Worm (Caenorhabditis elegans) whole organism, L1 larva: ENCODE data around the gene ceh-63.
A peak's percentile ranks its signal among the peaks of the same experiment; 100 is the strongest.

Source experiments
- C16A3.4 ChIP-seq: fragments of 150-350 bp; optimal IDR thresholded peaks from 2 replicates; lab custom pipeline; 2014; ENCODE audit warnings: missing biosample characterization, missing genetic modification characterization
- C34B4.2 ChIP-seq: sonication (generic microtip); optimal IDR thresholded peaks from 2 replicates; lab custom pipeline; 2017; ENCODE audit warnings: mild to moderate bottlenecking, missing genetic modification characterization, missing compliant biosample characterization
- aha-1 ChIP-seq: fragments of 150-350 bp; optimal IDR thresholded peaks from 2 replicates; lab custom pipeline; 2014; ENCODE audit warnings: missing biosample characterization, missing genetic modification characterization
- aly-2 ChIP-seq: fragments of 150-350 bp; optimal IDR thresholded peaks from 2 replicates; lab custom pipeline; 2014; ENCODE audit warnings: missing biosample characterization, missing genetic modification characterization
- blmp-1 ChIP-seq: fragments of 150-350 bp; optimal IDR thresholded peaks from 2 replicates; lab custom pipeline; 2014; ENCODE audit warnings: missing biosample characterization, missing genetic modification characterization
- ceh-8 ChIP-seq: fragments of 200-800 bp; sonication (Bioruptor generic); optimal IDR thresholded peaks from 2 replicates; lab custom pipeline; 2018; ENCODE audit warnings: mild to moderate bottlenecking, missing genetic modification characterization, moderate library complexity, missing compliant biosample characterization
- ceh-82 ChIP-seq, 3 experiments: fragments of 150-350 bp in 1 of 3; sonication (generic microtip) in 2 of 3; optimal IDR thresholded peaks; 2 replicates each; lab custom pipeline; 2014 to 2017; ENCODE audit warnings: missing biosample characterization in 3 of 3, missing genetic modification characterization in 3 of 3
- ceh-88 ChIP-seq: fragments of 200-800 bp; sonication (Bioruptor generic); IDR thresholded peaks from 2 replicates; pipeline ENCODE4 v1.3.6; 2022; ENCODE audit warnings: missing genetic modification characterization, missing compliant biosample characterization
- dsc-1 ChIP-seq: sonication (generic microtip); optimal IDR thresholded peaks from 2 replicates; lab custom pipeline; 2016; ENCODE audit warnings: mild to moderate bottlenecking, missing genetic modification characterization, missing compliant biosample characterization
- efl-1 ChIP-seq, 4 experiments: fragments of 150-350 bp; optimal IDR thresholded peaks in 3 of 4; peaks in 1 of 4; 1 replicate in 1 of 4; 2 replicates in 3 of 4; lab custom pipeline; 2014; ENCODE audit warnings: missing biosample characterization in 2 of 4, missing genetic modification characterization in 2 of 4, missing genetic modification reagents in 2 of 4
- egl-13 ChIP-seq: sonication (generic microtip); optimal IDR thresholded peaks from 2 replicates; lab custom pipeline; 2016; ENCODE audit warnings: missing genotype, missing genetic modification reagents, missing genetic modification characterization, missing compliant biosample characterization
- egl-27 ChIP-seq, 2 experiments: fragments of 150-350 bp in 1 of 2; sonication (generic microtip); optimal IDR thresholded peaks; 3 replicates each; lab custom pipeline; 2017 to 2018; ENCODE audit warnings: missing biosample characterization in 2 of 2, missing genetic modification characterization in 2 of 2, missing genetic modification reagents in 2 of 2
- elt-2 ChIP-seq: sonication (generic microtip); optimal IDR thresholded peaks from 2 replicates; lab custom pipeline; 2016; ENCODE audit warnings: missing genetic modification characterization, mild to moderate bottlenecking, inconsistent platforms, missing compliant biosample characterization, missing genetic modification reagents
- elt-3 ChIP-seq, 6 experiments: fragments of 150-350 bp in 1 of 6; sonication (generic microtip); optimal IDR thresholded peaks; 2 replicates each; lab custom pipeline; 2017 to 2018; ENCODE audit warnings: missing biosample characterization in 6 of 6, missing genetic modification characterization in 6 of 6, inconsistent platforms in 1 of 6
- ets-5 ChIP-seq: fragments of 200-800 bp; sonication (Bioruptor generic); IDR thresholded peaks from 2 replicates; pipeline ENCODE4 v1.3.6; 2022; ENCODE audit warnings: missing genetic modification characterization, missing compliant biosample characterization
- fkh-10 ChIP-seq: sonication (generic microtip); optimal IDR thresholded peaks from 2 replicates; lab custom pipeline; 2017; ENCODE audit warnings: missing biosample characterization, missing genetic modification reagents, missing genetic modification characterization
- fkh-8 ChIP-seq: sonication (generic microtip); optimal IDR thresholded peaks from 2 replicates; lab custom pipeline; 2016; ENCODE audit warnings: mild to moderate bottlenecking, missing genetic modification characterization, missing compliant biosample characterization
- fos-1 ChIP-seq: fragments of 150-350 bp; optimal IDR thresholded peaks from 2 replicates; lab custom pipeline; 2014; ENCODE audit warnings: missing biosample characterization, missing genetic modification characterization
- hpl-2 ChIP-seq: fragments of 150-350 bp; optimal IDR thresholded peaks from 2 replicates; lab custom pipeline; 2014; ENCODE audit warnings: missing biosample characterization, missing genetic modification reagents, missing genetic modification characterization
- irx-1 ChIP-seq: sonication (generic microtip); optimal IDR thresholded peaks from 2 replicates; lab custom pipeline; 2016; ENCODE audit warnings: missing genetic modification characterization, missing compliant biosample characterization
- jun-1 ChIP-seq: fragments of 150-350 bp; optimal IDR thresholded peaks from 2 replicates; lab custom pipeline; 2014; ENCODE audit warnings: missing biosample characterization, missing genetic modification reagents, missing genetic modification characterization
- lin-13 ChIP-seq: fragments of 150-350 bp; optimal IDR thresholded peaks from 2 replicates; lab custom pipeline; 2014; ENCODE audit warnings: missing biosample characterization, missing genetic modification reagents, missing genetic modification characterization
- lin-14 ChIP-seq: fragments of 200-800 bp; sonication (Bioruptor generic); optimal IDR thresholded peaks from 2 replicates; lab custom pipeline; 2018; ENCODE audit warnings: mild to moderate bottlenecking, missing genetic modification characterization, moderate library complexity, missing compliant biosample characterization
- lin-35 ChIP-seq, 2 experiments: fragments of 150-350 bp; optimal IDR thresholded peaks; 2 replicates each; lab custom pipeline; 2014; ENCODE audit warnings: missing biosample characterization in 2 of 2, missing genetic modification characterization in 2 of 2, missing genetic modification reagents in 2 of 2
- lsy-2 ChIP-seq, 2 experiments: fragments of 150-350 bp; optimal IDR thresholded peaks; 2 replicates each; lab custom pipeline; 2014; ENCODE audit warnings: missing biosample characterization in 2 of 2, missing genetic modification characterization in 2 of 2
- mab-9 ChIP-seq: fragments of 200-800 bp; sonication (Bioruptor generic); IDR thresholded peaks from 2 replicates; pipeline ENCODE4 v1.3.6; 2022; ENCODE audit warnings: missing genetic modification reagents, missing genetic modification characterization, missing compliant biosample characterization
- mdl-1 ChIP-seq, 2 experiments: fragments of 150-350 bp; optimal IDR thresholded peaks; 2 replicates each; lab custom pipeline; 2014 to 2017; ENCODE audit warnings: missing biosample characterization in 2 of 2, missing genetic modification characterization in 2 of 2, inconsistent platforms in 1 of 2
- mef-2 ChIP-seq: fragments of 150-350 bp; optimal IDR thresholded peaks from 2 replicates; lab custom pipeline; 2014; ENCODE audit warnings: missing biosample characterization, missing genetic modification characterization
- mep-1 ChIP-seq: fragments of 150-350 bp; optimal IDR thresholded peaks from 2 replicates; lab custom pipeline; 2014; ENCODE audit warnings: missing biosample characterization, missing genetic modification characterization
- nhr-19 ChIP-seq: fragments of 200-800 bp; sonication (Bioruptor generic); conservative IDR thresholded peaks from 2 replicates; pipeline ENCODE4 v1.3.6; 2022; ENCODE audit warnings: missing genetic modification characterization, missing compliant biosample characterization
- nhr-20 ChIP-seq: sonication (generic microtip); optimal IDR thresholded peaks from 2 replicates; lab custom pipeline; 2016; ENCODE audit warnings: mild to moderate bottlenecking, missing genetic modification characterization, missing compliant biosample characterization
- nhr-28 ChIP-seq: fragments of 150-350 bp; optimal IDR thresholded peaks from 2 replicates; lab custom pipeline; 2014; ENCODE audit warnings: missing biosample characterization, missing genetic modification characterization
- nhr-71 ChIP-seq: sonication (generic microtip); optimal IDR thresholded peaks from 2 replicates; lab custom pipeline; 2016; ENCODE audit warnings: mild to moderate bottlenecking, missing genetic modification characterization, moderate library complexity, missing compliant biosample characterization
- nhr-85 ChIP-seq: sonication (generic microtip); peaks from one replicate; lab custom pipeline; 2016; ENCODE audit warnings: missing genetic modification characterization, inconsistent platforms, missing compliant biosample characterization
- nhr-90 ChIP-seq: sonication (generic microtip); optimal IDR thresholded peaks from 2 replicates; lab custom pipeline; 2016; ENCODE audit warnings: mild to moderate bottlenecking, missing genetic modification characterization, missing compliant biosample characterization; ENCODE audit not compliant: poor library complexity
- pax-3 ChIP-seq: fragments of 200-800 bp; sonication (Bioruptor generic); optimal IDR thresholded peaks from 2 replicates; lab custom pipeline; 2018; ENCODE audit warnings: mild to moderate bottlenecking, missing genetic modification characterization, moderate library complexity, missing compliant biosample characterization
- pqm-1 ChIP-seq: sonication (generic microtip); optimal IDR thresholded peaks from 3 replicates; lab custom pipeline; 2017; ENCODE audit warnings: missing biosample characterization, missing genetic modification characterization
- rnt-1 ChIP-seq: sonication (generic microtip); optimal IDR thresholded peaks from 2 replicates; lab custom pipeline; 2016; ENCODE audit warnings: mild to moderate bottlenecking, missing genetic modification characterization, moderate library complexity, missing compliant biosample characterization
- skn-1 ChIP-seq: fragments of 150-350 bp; optimal IDR thresholded peaks from 2 replicates; lab custom pipeline; 2014; ENCODE audit warnings: missing biosample characterization, missing genetic modification characterization
- snpc-4 ChIP-seq: fragments of 150-350 bp; optimal IDR thresholded peaks from 2 replicates; lab custom pipeline; 2014; ENCODE audit warnings: missing biosample characterization, missing genetic modification characterization
- snu-23 ChIP-seq: sonication (generic microtip); optimal IDR thresholded peaks from 2 replicates; lab custom pipeline; 2016; ENCODE audit warnings: missing genetic modification characterization, missing compliant biosample characterization
- sox-4 ChIP-seq: sonication (generic microtip); optimal IDR thresholded peaks from 2 replicates; lab custom pipeline; 2016; ENCODE audit warnings: missing genetic modification characterization, missing compliant biosample characterization
- swsn-7 ChIP-seq: sonication (generic microtip); optimal IDR thresholded peaks from 2 replicates; lab custom pipeline; 2016; ENCODE audit warnings: missing genetic modification characterization, missing compliant biosample characterization
- tbx-2 ChIP-seq: sonication (generic microtip); optimal IDR thresholded peaks from 2 replicates; lab custom pipeline; 2016; ENCODE audit warnings: missing genetic modification characterization, missing compliant biosample characterization
- tlp-1 ChIP-seq: fragments of 150-350 bp; optimal IDR thresholded peaks from 2 replicates; lab custom pipeline; 2014; ENCODE audit warnings: missing biosample characterization, missing genetic modification characterization
- unc-62 ChIP-seq: fragments of 150-350 bp; optimal IDR thresholded peaks from 2 replicates; lab custom pipeline; 2014; ENCODE audit warnings: missing biosample characterization, missing genetic modification reagents, missing genetic modification characterization
- unc-86 ChIP-seq: sonication (generic microtip); optimal IDR thresholded peaks from 2 replicates; lab custom pipeline; 2016; ENCODE audit warnings: missing genetic modification characterization, missing compliant biosample characterization
- xbp-1 ChIP-seq: sonication (generic microtip); optimal IDR thresholded peaks from 2 replicates; lab custom pipeline; 2016; ENCODE audit warnings: missing genetic modification characterization, missing compliant biosample characterization
- zip-4 ChIP-seq: fragments of 200-800 bp; sonication (Bioruptor generic); optimal IDR thresholded peaks from 2 replicates; lab custom pipeline; 2018; ENCODE audit warnings: mild to moderate bottlenecking, missing genetic modification characterization, moderate library complexity, missing compliant biosample characterization
- ztf-11 ChIP-seq, 2 experiments: sonication (generic microtip); optimal IDR thresholded peaks; 2 replicates each; lab custom pipeline; 2016 to 2017; ENCODE audit warnings: missing genetic modification characterization in 2 of 2, missing biosample characterization in 1 of 2, missing compliant biosample characterization in 1 of 2

Gene ceh-63

DNA sequence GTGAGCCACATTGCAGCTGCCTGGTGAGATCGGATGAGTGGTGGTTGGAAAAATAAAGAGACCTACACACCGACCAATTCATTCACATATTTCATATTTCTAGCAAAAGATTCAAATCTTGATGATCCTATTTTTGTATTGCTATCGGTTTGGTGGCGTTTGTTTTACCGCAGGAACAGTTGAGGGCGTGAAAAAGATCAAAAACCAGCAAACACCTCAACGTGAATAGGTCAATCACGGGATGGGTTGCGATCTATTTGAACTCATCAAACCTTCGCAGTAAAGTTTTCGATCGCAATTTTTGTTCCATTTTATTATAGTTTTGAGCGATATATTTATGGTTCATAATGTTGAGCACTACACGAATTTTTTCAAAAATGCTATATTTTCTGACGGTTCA, 28.0 kb upstream of the ceh-63 start:
- TF ChIP-seq lin-13 (GFP tag; lab: Kevin White, UChicago) (no peak), C34B4.2 (no peak), nhr-28 (tag; lab: Kevin White, UChicago) (no peak)

DNA sequence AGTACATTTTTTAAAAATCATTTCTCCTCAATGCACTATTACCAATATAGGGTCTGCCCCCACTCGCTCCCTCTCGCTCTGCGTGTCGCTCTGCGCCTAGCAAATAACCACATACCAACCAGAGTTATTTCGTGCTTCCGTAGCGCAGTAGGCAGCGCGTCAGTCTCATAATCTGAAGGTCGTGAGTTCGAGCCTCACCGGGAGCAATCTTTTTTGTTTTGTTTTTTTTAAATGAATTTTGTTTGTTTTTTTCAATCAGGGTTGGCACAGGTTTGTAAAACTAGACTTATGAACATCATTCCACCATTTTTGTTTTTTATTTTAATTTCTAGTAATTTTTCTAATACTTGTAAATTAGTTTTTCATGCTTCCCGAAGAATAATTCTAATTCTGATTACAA, 23.8 kb upstream of the ceh-63 start:
- no peak for TF ChIP-seq aha-1 (tag; lab: Kevin White, UChicago)
- TF ChIP-seq jun-1 (tag; lab: Kevin White, UChicago), result peak; percentile 6
- TF ChIP-seq xbp-1 (tag; lab: Kevin White, UChicago), result peak; percentile 68
- peak in 2 of 6 experiments; percentile 19 to 36 for TF ChIP-seq elt-3 (tag; optimal IDR thresholded peaks at IDR 0.05; lab: Kevin White, UChicago)
- peak; percentile 51 for TF ChIP-seq fkh-10 (GFP tag; lab: Kevin White, UChicago)
- TF ChIP-seq fkh-8 (tag; lab: Kevin White, UChicago), result peak; percentile 55
- peak; percentile 39 for TF ChIP-seq sox-4 (tag; lab: Kevin White, UChicago)
- no peak for TF ChIP-seq mef-2
- TF ChIP-seq ztf-11 (tag; optimal IDR thresholded peaks at IDR 0.05; lab: Kevin White, UChicago), result peak in 1 of 2 experiments; percentile 56
- peak; percentile 73 for TF ChIP-seq nhr-20 (tag; lab: Kevin White, UChicago)
- TF ChIP-seq swsn-7 (tag; lab: Kevin White, UChicago), result peak; percentile 75
- TF ChIP-seq hpl-2 (GFP tag; lab: Kevin White, UChicago), result no peak
- peak; percentile 62 for TF ChIP-seq nhr-85 (tag; lab: Kevin White, UChicago)
- peak; percentile 65 for TF ChIP-seq tbx-2
- no peak for TF ChIP-seq snpc-4
- TF ChIP-seq egl-13 (tag; lab: Kevin White, UChicago), result peak; percentile 69
- TF ChIP-seq lsy-2 (tag; optimal IDR thresholded peaks at IDR 0.05; lab: Kevin White, UChicago), result peak; percentile 55 to 60
- TF ChIP-seq lin-14 (GFP tag; lab: Kevin White, UChicago), result peak; percentile 72
- TF ChIP-seq ets-5 (GFP tag; lab: Robert Waterston, UW), result no peak
- peak; percentile 35 for TF ChIP-seq pax-3
- TF ChIP-seq C16A3.4 (tag; lab: Kevin White, UChicago), result peak; percentile 57
- no peak for TF ChIP-seq egl-27 (tag; optimal IDR thresholded peaks at IDR 0.05; lab: Kevin White, UChicago)
- peak; percentile 69 for TF ChIP-seq rnt-1 (tag; lab: Kevin White, UChicago)
- peak; percentile 79 for TF ChIP-seq nhr-71 (tag; lab: Kevin White, UChicago)
- no peak for TF ChIP-seq pqm-1 (tag; lab: Kevin White, UChicago)
- TF ChIP-seq nhr-90 (tag; lab: Kevin White, UChicago), result peak; percentile 77
- TF ChIP-seq mep-1, result peak; percentile 58
- peak; percentile 44 to 66 (median 48) for TF ChIP-seq ceh-82 (tag; optimal IDR thresholded peaks at IDR 0.05; lab: Kevin White, UChicago)
- TF ChIP-seq irx-1, result peak; percentile 77
- TF ChIP-seq lin-35 (GFP tag; optimal IDR thresholded peaks at IDR 0.05; lab: Kevin White, UChicago), result peak in 1 of 2 experiments; percentile 74
- peak; percentile 33 for TF ChIP-seq lin-13 (GFP tag; lab: Kevin White, UChicago)
- no peak for TF ChIP-seq nhr-28 (tag; lab: Kevin White, UChicago)
- peak; percentile 12 for TF ChIP-seq blmp-1 (tag; lab: Kevin White, UChicago)
- TF ChIP-seq nhr-19, result peak; percentile 79
- no peak for TF ChIP-seq ceh-88
- no peak for TF ChIP-seq unc-62 (GFP tag; lab: Kevin White, UChicago)
- TF ChIP-seq mab-9, result peak; percentile 63; the same call in 1 of the 2 replicates
- peak; percentile 17 for TF ChIP-seq elt-2 (tag; lab: Kevin White, UChicago)
- TF ChIP-seq aly-2 (tag; lab: Kevin White, UChicago), result peak; percentile 26
- TF ChIP-seq unc-86 (tag; lab: Kevin White, UChicago), result peak; percentile 56
- TF ChIP-seq snu-23 (GFP tag; lab: Kevin White, UChicago), result peak; percentile 82
- TF ChIP-seq skn-1 (tag; lab: Kevin White, UChicago), result peak; percentile 50
- TF ChIP-seq fos-1 (tag; lab: Kevin White, UChicago), result peak; percentile 11
- peak; percentile 81 for TF ChIP-seq dsc-1 (tag; lab: Kevin White, UChicago)
- peak; percentile 72 for TF ChIP-seq ceh-8
- peak; percentile 35 for TF ChIP-seq zip-4
- TF ChIP-seq tlp-1, result no peak
- TF ChIP-seq efl-1 (optimal IDR thresholded peaks at IDR 0.05; lab: Kevin White, UChicago), result peak; percentile 26 to 29
- TF ChIP-seq efl-1 (GFP tag; optimal IDR thresholded peaks at IDR 0.05 in 1 of 2; lab: Kevin White, UChicago), result peak in 1 of 2 experiments; percentile 94
- TF ChIP-seq mdl-1 (tag; optimal IDR thresholded peaks at IDR 0.05; lab: Kevin White, UChicago), result peak in 1 of 2 experiments; percentile 47
